Fruit fly (Drosophila melanogaster) whole organism, pupa: Measurements from ENCODE around the gene CG5861.

Source experiments
- CG12605 ChIP-seq: fragments of 200-800 bp; sonication (Bioruptor generic); IDR thresholded peaks from 2 replicates; pipeline ENCODE4 v1.3.6; 2022; ENCODE audit warnings: missing biosample characterization, missing genetic modification characterization
- EcR ChIP-seq: fragments of 200-800 bp; sonication (Bioruptor generic); optimal IDR thresholded peaks from 3 replicates; lab custom pipeline; 2019; ENCODE audit warnings: missing biosample characterization, missing genetic modification characterization, mild to moderate bottlenecking, moderate library complexity, missing genetic modification reagents
- Snoo ChIP-seq: fragments of 200-800 bp; sonication (Bioruptor generic); optimal IDR thresholded peaks from 3 replicates; lab custom pipeline; 2017; ENCODE audit warnings: missing biosample characterization, mild to moderate bottlenecking, missing genetic modification characterization, inconsistent platforms

DNA sequence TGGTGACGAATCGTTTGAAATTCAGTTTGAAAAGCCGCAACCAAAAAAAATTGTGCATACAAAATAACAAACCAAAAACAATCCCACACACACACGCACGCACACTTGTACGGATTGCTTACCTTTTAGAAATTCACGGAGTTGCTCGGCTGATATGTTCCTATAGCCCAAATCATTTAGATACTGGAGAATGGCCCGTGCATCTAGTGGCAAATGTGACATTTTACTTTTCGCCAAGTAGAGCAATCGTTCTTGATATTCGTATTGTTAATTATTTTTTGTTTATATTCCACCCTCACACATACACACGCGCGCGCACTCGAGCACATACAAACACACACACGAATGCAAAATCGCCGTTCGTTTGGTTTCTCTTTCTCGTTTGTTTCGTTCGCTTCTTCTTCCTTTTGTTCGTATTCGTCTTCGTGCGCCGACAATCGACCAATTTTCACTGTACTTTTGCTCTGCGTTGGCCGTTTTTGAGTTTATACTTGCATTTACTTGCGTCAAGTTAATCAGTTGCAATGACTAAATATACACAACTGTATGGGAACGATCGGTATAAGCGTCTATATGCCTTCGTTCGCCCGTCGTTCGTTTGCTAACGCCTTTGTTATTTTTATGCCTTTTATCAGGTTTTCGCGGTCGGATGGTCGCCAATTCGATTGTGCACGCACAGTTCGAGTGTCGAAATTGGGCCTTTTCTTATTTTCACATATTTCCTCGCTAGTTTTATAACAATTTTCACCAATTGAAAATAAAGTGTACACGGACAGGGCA, 44.9 kb upstream of the CG5861 start:
- TF ChIP-seq CG12605 (GFP tag; lab: Robert Waterston, UW), result no peak
- TF ChIP-seq Snoo (tag; lab: Kevin White, UChicago), result no peak
- no peak for TF ChIP-seq EcR (GFP tag; lab: Kevin White, UChicago)
